Worm (Caenorhabditis elegans): ENCODE results near the gene Y51A2D.21.
"Not testable (repeated sequence)": the region's sequence is repeated elsewhere in the genome, so short reads cannot be mapped to it uniquely, and the experiment has no call there.

DNA sequence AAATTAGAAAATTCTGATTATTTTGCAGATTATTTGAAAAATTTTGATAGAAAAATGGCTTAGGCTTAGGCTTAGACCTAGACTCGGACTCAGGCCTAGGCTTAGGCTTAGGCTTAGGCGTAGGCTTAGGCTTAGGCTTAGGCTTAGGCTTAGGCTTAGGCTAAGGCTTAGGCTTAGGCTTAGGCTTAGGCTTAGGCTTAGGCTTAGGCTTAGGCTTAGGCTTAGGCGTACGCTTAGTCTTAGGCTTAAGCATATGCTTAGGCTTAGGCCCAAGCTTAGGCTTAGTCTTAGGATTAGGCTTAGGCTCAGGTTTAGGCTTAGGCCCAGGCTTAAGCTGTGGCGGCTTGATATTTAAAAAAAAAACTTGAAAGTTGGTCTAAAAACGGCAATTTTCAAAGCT is 5.3 kb upstream of the Y51A2D.21 start:
- not testable (repeated sequence) for TF ChIP-seq npax-4 (tag; optimal IDR thresholded peaks at IDR 0.05); elt-2 (tag; optimal IDR thresholded peaks at IDR 0.05); hlh-13 (GFP tag; optimal IDR thresholded peaks at IDR 0.05)

Data from whole organism, late embryonic.